Fruit fly (Drosophila melanogaster): ENCODE data around the gene ZnT63C.

dm6 chr3L:3279930-3280329, 23.6 kb upstream of the ZnT63C start, which contains the start of gene CG12017:
- no peak for TF ChIP-seq Lpt (GFP tag; optimal IDR thresholded peaks at IDR 0.05)
- no peak for TF ChIP-seq svp (GFP tag)
- TF ChIP-seq Met (GFP tag; optimal IDR thresholded peaks at IDR 0.05) = no peak
- TF ChIP-seq pdm3 (GFP tag; optimal IDR thresholded peaks at IDR 0.05) = no peak
- no peak for TF ChIP-seq CG7368 (GFP tag; optimal IDR thresholded peaks at IDR 0.05)
- TF ChIP-seq lz (GFP tag; optimal IDR thresholded peaks at IDR 0.05) = no peak
- TF ChIP-seq CG31627 (GFP tag; optimal IDR thresholded peaks at IDR 0.05) = no peak
- TF ChIP-seq fd85E (GFP tag; optimal IDR thresholded peaks at IDR 0.05) = no peak
- TF ChIP-seq CG6276 (GFP tag; optimal IDR thresholded peaks at IDR 0.05) = no peak
- no peak for TF ChIP-seq CG3919 (GFP tag; optimal IDR thresholded peaks at IDR 0.05)

All from whole organism, prepupa.